Worm (Caenorhabditis elegans) whole organism, young adult: ENCODE data around the gene nhr-186.

ENCODE experiments used
- B0035.1 ChIP-seq: sonication (generic microtip); optimal IDR thresholded peaks from 2 replicates; lab custom pipeline; 2016; ENCODE audit warnings: missing genetic modification characterization, mild to moderate bottlenecking, missing compliant biosample characterization, missing genotype, missing genetic modification reagents
- B0336.3 ChIP-seq: fragments of 200-800 bp; sonication (Bioruptor generic); IDR thresholded peaks from 2 replicates; pipeline ENCODE4 v1.3.6; 2022; ENCODE audit warnings: missing genetic modification characterization, missing compliant biosample characterization
- F10E7.11 ChIP-seq: sonication (generic microtip); optimal IDR thresholded peaks from 2 replicates; lab custom pipeline; 2017; ENCODE audit warnings: mild to moderate bottlenecking, missing genetic modification characterization, moderate library complexity, missing compliant biosample characterization
- F23B12.7 ChIP-seq: sonication (generic microtip); optimal IDR thresholded peaks from 2 replicates; lab custom pipeline; 2017; ENCODE audit warnings: missing genetic modification characterization, mild to moderate bottlenecking, missing compliant biosample characterization, antibody characterized with exemption, moderate library complexity; ENCODE audit not compliant: insufficient read depth
- F33H1.4 ChIP-seq: fragments of 200-800 bp; sonication (Bioruptor generic); IDR thresholded peaks from 2 replicates; pipeline ENCODE4 v1.3.6; 2022; ENCODE audit warnings: missing genetic modification reagents, missing genetic modification characterization, missing compliant biosample characterization
- F37B4.10 ChIP-seq: fragments of 200-800 bp; sonication (Bioruptor generic); IDR thresholded peaks from 2 replicates; pipeline ENCODE4 v1.3.6; 2022; ENCODE audit warnings: missing genetic modification characterization, missing compliant biosample characterization
- F52B5.7 ChIP-seq: sonication (generic microtip); optimal IDR thresholded peaks from 2 replicates; lab custom pipeline; 2016; ENCODE audit warnings: mild to moderate bottlenecking, missing genetic modification characterization, missing compliant biosample characterization
- K12H6.12 ChIP-seq: fragments of 200-800 bp; sonication (Bioruptor generic); optimal IDR thresholded peaks from 2 replicates; lab custom pipeline; 2018; ENCODE audit warnings: mild to moderate bottlenecking, missing genetic modification characterization, missing compliant biosample characterization
- Y53G8AR.9 ChIP-seq: fragments of 200-800 bp; sonication (Bioruptor generic); conservative IDR thresholded peaks from 2 replicates; pipeline ENCODE4 v1.3.6; 2022; ENCODE audit warnings: missing genetic modification reagents, missing genetic modification characterization, missing compliant biosample characterization
- Y95B8A.8 ChIP-seq: fragments of 200-800 bp; sonication (Bioruptor generic); IDR thresholded peaks from 2 replicates; pipeline ENCODE4 v1.3.6; 2022; ENCODE audit warnings: missing genetic modification reagents, missing genetic modification characterization, missing compliant biosample characterization
- ceh-100 ChIP-seq: fragments of 200-800 bp; sonication (Bioruptor generic); IDR thresholded peaks from 2 replicates; pipeline ENCODE4 v1.3.6; 2022; ENCODE audit warnings: missing genetic modification reagents, missing genetic modification characterization, missing compliant biosample characterization
- ceh-27 ChIP-seq: fragments of 200-800 bp; sonication (Bioruptor generic); optimal IDR thresholded peaks from 2 replicates; lab custom pipeline; 2018; ENCODE audit warnings: mild to moderate bottlenecking, missing genetic modification characterization, moderate library complexity, missing compliant biosample characterization
- ceh-58 ChIP-seq: fragments of 200-800 bp; sonication (Bioruptor generic); IDR thresholded peaks from 2 replicates; pipeline ENCODE4 v1.3.6; 2022; ENCODE audit warnings: missing genetic modification characterization, missing compliant biosample characterization
- ceh-91 ChIP-seq: fragments of 200-800 bp; sonication (Bioruptor generic); IDR thresholded peaks from 2 replicates; pipeline ENCODE4 v1.3.6; 2022; ENCODE audit warnings: missing genetic modification reagents, missing genetic modification characterization, missing compliant biosample characterization
- die-1 ChIP-seq: sonication (generic microtip); optimal IDR thresholded peaks from 2 replicates; lab custom pipeline; 2016; ENCODE audit warnings: missing genotype, mild to moderate bottlenecking, missing genetic modification characterization, missing compliant biosample characterization
- gei-17 ChIP-seq: fragments of 200-800 bp; sonication (Bioruptor generic); optimal IDR thresholded peaks from 2 replicates; lab custom pipeline; 2018; ENCODE audit warnings: mild to moderate bottlenecking, missing genetic modification characterization, missing compliant biosample characterization
- him-1 ChIP-seq: sonication (generic microtip); optimal IDR thresholded peaks from 2 replicates; lab custom pipeline; 2016; ENCODE audit warnings: missing genotype, missing genetic modification reagents, missing genetic modification characterization, missing compliant biosample characterization
- hmg-1.2 ChIP-seq: fragments of 200-800 bp; sonication (Bioruptor generic); IDR thresholded peaks from 2 replicates; pipeline ENCODE4 v1.3.6; 2022; ENCODE audit warnings: missing genetic modification reagents, missing genetic modification characterization, missing compliant biosample characterization
- lag-1 ChIP-seq: fragments of 200-800 bp; sonication (Bioruptor generic); IDR thresholded peaks from 2 replicates; pipeline ENCODE4 v1.3.6; 2022; ENCODE audit warnings: missing genetic modification reagents, missing genetic modification characterization, missing compliant biosample characterization
- let-607 ChIP-seq, 2 experiments: fragments of 200-800 bp in 1 of 2; sonication (Bioruptor generic) in 1 of 2; sonication (generic microtip) in 1 of 2; optimal IDR thresholded peaks; 2 replicates each; lab custom pipeline; 2016 to 2018; ENCODE audit warnings: mild to moderate bottlenecking in 2 of 2, missing compliant biosample characterization in 2 of 2, missing genetic modification characterization in 2 of 2, moderate library complexity in 2 of 2, missing genotype in 1 of 2
- lsl-1 ChIP-seq: fragments of 200-800 bp; sonication (Bioruptor generic); optimal IDR thresholded peaks from 2 replicates; lab custom pipeline; 2018; ENCODE audit warnings: mild to moderate bottlenecking, missing genetic modification characterization, moderate library complexity, missing compliant biosample characterization
- madf-10 ChIP-seq: sonication (generic microtip); optimal IDR thresholded peaks from 2 replicates; lab custom pipeline; 2016; ENCODE audit warnings: mild to moderate bottlenecking, missing genetic modification characterization, missing compliant biosample characterization
- madf-3 ChIP-seq: fragments of 200-800 bp; sonication (Bioruptor generic); IDR thresholded peaks from 2 replicates; pipeline ENCODE4 v1.3.6; 2022; ENCODE audit warnings: missing genetic modification reagents, missing genetic modification characterization, missing compliant biosample characterization
- madf-6 ChIP-seq: fragments of 200-800 bp; sonication (Bioruptor generic); IDR thresholded peaks from 2 replicates; pipeline ENCODE4 v1.3.6; 2022; ENCODE audit warnings: missing genetic modification reagents, missing genetic modification characterization, missing compliant biosample characterization
- nhr-120 ChIP-seq: fragments of 200-800 bp; sonication (Bioruptor generic); IDR thresholded peaks from 2 replicates; pipeline ENCODE4 v1.3.6; 2022; ENCODE audit warnings: missing genetic modification characterization, missing compliant biosample characterization
- pbrm-1 ChIP-seq: fragments of 200-800 bp; sonication (Bioruptor generic); IDR thresholded peaks from 2 replicates; pipeline ENCODE4 v1.3.6; 2022; ENCODE audit warnings: missing genetic modification reagents, missing genetic modification characterization, missing compliant biosample characterization
- pha-4 ChIP-seq: fragments of 150-350 bp; sonication (generic microtip); optimal IDR thresholded peaks from 2 replicates; lab custom pipeline; 2014; ENCODE audit warnings: missing biosample characterization, missing genetic modification reagents, missing genetic modification characterization
- rec-8 ChIP-seq, 2 experiments: sonication (generic microtip); optimal IDR thresholded peaks; 2 replicates each; lab custom pipeline; 2016; ENCODE audit warnings: mild to moderate bottlenecking in 2 of 2, missing genetic modification characterization in 2 of 2, missing genetic modification reagents in 2 of 2, missing genotype in 2 of 2, missing biosample characterization in 1 of 2, missing compliant biosample characterization in 1 of 2, moderate library complexity in 1 of 2
- sea-2 ChIP-seq: fragments of 200-800 bp; sonication (Bioruptor generic); IDR thresholded peaks from 2 replicates; pipeline ENCODE4 v1.3.6; 2022; ENCODE audit warnings: missing genetic modification characterization, missing compliant biosample characterization
- snpc-3.4 ChIP-seq: sonication (generic microtip); optimal IDR thresholded peaks from 2 replicates; lab custom pipeline; 2017; ENCODE audit warnings: missing genetic modification characterization, mild to moderate bottlenecking, missing compliant biosample characterization, antibody characterized with exemption, moderate library complexity, missing genotype, missing genetic modification reagents
- snpc-4 ChIP-seq, 5 experiments: fragments of 150-350 bp in 1 of 5; sonication (generic microtip) in 4 of 5; optimal IDR thresholded peaks; 2 replicates each; lab custom pipeline; 2014 to 2018; ENCODE audit warnings: missing genetic modification characterization in 5 of 5, missing biosample characterization in 3 of 5, antibody characterized with exemption in 2 of 5, mild to moderate bottlenecking in 2 of 5, missing compliant biosample characterization in 2 of 5, missing genotype in 2 of 5, moderate library complexity in 2 of 5, missing genetic modification reagents in 1 of 5
- unc-62 ChIP-seq: fragments of 150-350 bp; optimal IDR thresholded peaks from 2 replicates; lab custom pipeline; 2014; ENCODE audit warnings: missing biosample characterization, missing genetic modification reagents, missing genetic modification characterization
- ztf-22 ChIP-seq: fragments of 200-800 bp; sonication (Bioruptor generic); optimal IDR thresholded peaks from 2 replicates; lab custom pipeline; 2018; ENCODE audit warnings: mild to moderate bottlenecking, missing genetic modification characterization, moderate library complexity, missing compliant biosample characterization
- ztf-26 ChIP-seq: sonication (generic microtip); optimal IDR thresholded peaks from 2 replicates; lab custom pipeline; 2017; ENCODE audit warnings: missing genetic modification characterization, missing compliant biosample characterization
- ztf-3 ChIP-seq: fragments of 200-800 bp; sonication (Bioruptor generic); optimal IDR thresholded peaks from 2 replicates; lab custom pipeline; 2018; ENCODE audit warnings: mild to moderate bottlenecking, missing genetic modification characterization, missing compliant biosample characterization
- ztf-6 ChIP-seq: fragments of 200-800 bp; sonication (Bioruptor generic); IDR thresholded peaks from 2 replicates; pipeline ENCODE4 v1.3.6; 2022; ENCODE audit warnings: missing genetic modification reagents, missing genetic modification characterization, missing compliant biosample characterization

The nhr-186 gene

DNA sequence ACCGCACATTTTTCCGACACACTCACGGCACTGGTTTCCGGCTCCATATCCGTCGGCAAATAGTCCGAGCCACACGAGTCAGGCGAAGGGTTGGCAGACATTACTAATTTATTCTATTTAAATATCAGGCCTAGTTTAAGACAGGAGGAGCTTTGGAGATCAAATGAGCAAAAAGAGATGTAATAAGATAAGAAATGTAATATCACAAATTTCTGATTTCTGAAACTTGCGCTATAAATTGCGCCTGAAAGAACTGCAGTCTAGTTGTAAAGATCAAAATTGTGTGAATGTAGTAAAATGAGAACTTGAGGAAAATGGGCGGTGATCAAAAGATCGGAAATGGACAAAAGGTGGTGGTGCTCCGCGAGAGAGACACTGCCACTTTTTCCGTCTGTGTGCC is at the start of gene nhr-186:
TSS of gene nhr-186 (minus strand) at position 101 of the 400 bp plus-strand sequence.
- TF ChIP-seq nhr-120 (GFP tag; lab: Robert Waterston, UW): no peak
- no peak for TF ChIP-seq F37B4.10
- no peak for TF ChIP-seq ztf-6 (GFP tag; lab: Robert Waterston, UW)
- no peak for TF ChIP-seq ceh-27 (GFP tag; lab: Kevin White, UChicago)
- TF ChIP-seq snpc-4 (GFP tag; optimal IDR thresholded peaks at IDR 0.05; lab: Kevin White, UChicago): no peak
- no peak for TF ChIP-seq snpc-4 (tag; optimal IDR thresholded peaks at IDR 0.05; lab: Kevin White, UChicago)
- TF ChIP-seq K12H6.12 (tag; lab: Kevin White, UChicago): no peak
- no peak for TF ChIP-seq ceh-100
- TF ChIP-seq pbrm-1 (GFP tag; lab: Robert Waterston, UW): no peak
- no peak for TF ChIP-seq Y95B8A.8 (GFP tag; lab: Robert Waterston, UW)
- no peak for TF ChIP-seq F52B5.7 (tag; lab: Kevin White, UChicago)
- no peak for TF ChIP-seq B0035.1 (tag; lab: Kevin White, UChicago)
- no peak for TF ChIP-seq him-1
- TF ChIP-seq B0336.3 (GFP tag; lab: Robert Waterston, UW): no peak
- no peak for TF ChIP-seq Y53G8AR.9 (GFP tag; lab: Robert Waterston, UW)
- TF ChIP-seq ceh-91: no peak
- no peak for TF ChIP-seq ztf-3
- TF ChIP-seq die-1 (tag; lab: Kevin White, UChicago): no peak
- TF ChIP-seq madf-3 (GFP tag; lab: Robert Waterston, UW): no peak
- no peak for TF ChIP-seq unc-62 (GFP tag; lab: Kevin White, UChicago)
- TF ChIP-seq lsl-1 (GFP tag; lab: Kevin White, UChicago): no peak

DNA sequence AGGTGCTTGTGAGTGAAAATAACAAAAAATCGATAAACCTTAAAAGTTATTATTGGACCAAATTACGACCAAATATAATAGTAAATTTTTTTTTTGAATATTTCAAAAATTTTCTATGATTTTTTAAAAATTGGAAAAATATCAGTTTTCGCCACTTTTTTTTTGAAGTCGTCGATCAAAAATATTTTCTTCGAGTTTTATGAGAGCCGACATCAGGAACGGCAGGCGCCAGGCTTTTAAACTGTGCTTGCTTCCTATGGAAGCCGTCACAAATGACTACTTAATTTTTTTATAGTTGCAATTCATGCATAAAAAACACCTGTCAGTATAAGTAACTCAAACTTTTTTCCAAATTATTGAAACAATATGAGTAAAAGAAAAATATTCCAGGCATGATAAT is 48.7 kb upstream of the nhr-186 start:
- TF ChIP-seq Y95B8A.8 (GFP tag; lab: Robert Waterston, UW): no peak
- no peak for TF ChIP-seq pha-4
- TF ChIP-seq F10E7.11 (tag; lab: Kevin White, UChicago): no peak
- TF ChIP-seq let-607 (tag; optimal IDR thresholded peaks at IDR 0.05; lab: Kevin White, UChicago): no peak
- TF ChIP-seq rec-8 (tag; optimal IDR thresholded peaks at IDR 0.05; lab: Kevin White, UChicago): no peak
- TF ChIP-seq gei-17 (GFP tag; lab: Kevin White, UChicago): no peak
- no peak for TF ChIP-seq ceh-58 (GFP tag; lab: Robert Waterston, UW)
- no peak for TF ChIP-seq ztf-26
- TF ChIP-seq hmg-1.2 (GFP tag; lab: Robert Waterston, UW): no peak
- TF ChIP-seq snpc-3.4: no peak
- TF ChIP-seq sea-2 (GFP tag; lab: Robert Waterston, UW): no peak
- no peak for TF ChIP-seq snpc-4 (GFP tag; optimal IDR thresholded peaks at IDR 0.05; lab: Kevin White, UChicago)
- TF ChIP-seq snpc-4 (tag; optimal IDR thresholded peaks at IDR 0.05; lab: Kevin White, UChicago): no peak
- no peak for TF ChIP-seq ztf-22
- no peak for TF ChIP-seq madf-10 (tag; lab: Kevin White, UChicago)
- TF ChIP-seq B0336.3 (GFP tag; lab: Robert Waterston, UW): no peak
- no peak for TF ChIP-seq madf-6 (GFP tag; lab: Robert Waterston, UW)
- TF ChIP-seq ceh-100: no peak
- no peak for TF ChIP-seq F33H1.4 (GFP tag; lab: Robert Waterston, UW)
- no peak for TF ChIP-seq lag-1
- no peak for TF ChIP-seq F23B12.7 (tag; lab: Kevin White, UChicago)
